Fruit fly (Drosophila melanogaster): ENCODE results near the gene Myo61F.

DNA sequence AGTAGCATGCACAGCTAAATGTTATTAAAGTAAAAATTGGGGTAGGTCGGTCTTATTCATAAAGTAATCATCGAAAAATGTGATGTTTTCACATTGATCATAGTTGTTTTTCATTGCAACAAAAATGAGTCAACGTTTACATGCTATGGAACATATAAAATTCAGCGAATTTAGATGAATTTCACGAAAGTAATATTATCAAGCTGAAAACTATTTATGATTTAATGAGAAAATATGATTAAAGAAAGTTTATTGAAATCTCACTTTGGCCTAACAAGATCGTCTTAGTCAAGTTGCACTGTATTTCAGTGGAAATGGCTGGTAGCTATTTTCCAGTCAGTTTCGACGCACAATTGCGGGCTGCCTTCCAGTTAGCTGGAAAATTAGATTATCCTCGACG is 30.7 kb downstream of the Myo61F start:
- TF ChIP-seq CG8478 (optimal IDR thresholded peaks at IDR 0.05) (no peak), psq (optimal IDR thresholded peaks at IDR 0.05) (no peak), EcR (GFP tag; optimal IDR thresholded peaks at IDR 0.05) (no peak)
